Worm (Caenorhabditis elegans): ENCODE data around the gene got-2.2.
A peak's percentile ranks its signal among the peaks of the same experiment; 100 is the strongest.

Gene got-2.2

ce11 chrX:6291632-6292031, 50.8 kb downstream of the got-2.2 start, which contains the start of gene lev-9:
Gene lev-9, minus strand, starts transcription at chrX:6291732.
- TF ChIP-seq mdl-1 (tag; optimal IDR thresholded peaks at IDR 0.05) (no peak), pqm-1 (tag; optimal IDR thresholded peaks at IDR 0.05) (no peak), nhr-43 (tag; optimal IDR thresholded peaks at IDR 0.05; ENCODE audit: poor library complexity, severe bottlenecking) (no peak), nfya-1 (tag; optimal IDR thresholded peaks at IDR 0.05; ENCODE audit: insufficient read depth) (no peak), fkh-10 (GFP tag; optimal IDR thresholded peaks at IDR 0.05) (no peak), hmg-11 (tag; optimal IDR thresholded peaks at IDR 0.05) (no peak), ceh-9 (tag; optimal IDR thresholded peaks at IDR 0.05) (no peak), ZK546.5 (tag; optimal IDR thresholded peaks at IDR 0.05) (no peak), egl-27 (tag; optimal IDR thresholded peaks at IDR 0.05) (no peak), lsy-12 (tag; optimal IDR thresholded peaks at IDR 0.05) (no peak), nhr-237 (tag; optimal IDR thresholded peaks at IDR 0.05) (no peak), nhr-67 (tag; optimal IDR thresholded peaks at IDR 0.05) (no peak), aly-2 (tag; optimal IDR thresholded peaks at IDR 0.05) (no peak), unc-62 (GFP tag; optimal IDR thresholded peaks at IDR 0.05) (no peak), zag-1 (tag; optimal IDR thresholded peaks at IDR 0.05) (no peak), skn-1 (tag; optimal IDR thresholded peaks at IDR 0.05) (no peak), ztf-11 (tag; optimal IDR thresholded peaks at IDR 0.05) (no peak), daf-12 (tag; optimal IDR thresholded peaks at IDR 0.05) (no peak), jun-1 (tag; optimal IDR thresholded peaks at IDR 0.05) (no peak), eor-1 (tag; optimal IDR thresholded peaks at IDR 0.05) (no peak)

- no peak for TF ChIP-seq ztf-11 (tag; optimal IDR thresholded peaks at IDR 0.05)
- TF ChIP-seq nhr-43 (tag; optimal IDR thresholded peaks at IDR 0.05; ENCODE audit: poor library complexity, severe bottlenecking) = peak; percentile 49
- TF ChIP-seq nhr-23 (tag; optimal IDR thresholded peaks at IDR 0.05) = peak; percentile 59
- no peak for TF ChIP-seq fkh-10 (GFP tag; optimal IDR thresholded peaks at IDR 0.05)
- no peak for TF ChIP-seq nhr-76 (tag; optimal IDR thresholded peaks at IDR 0.05)
- peak; percentile 61 for TF ChIP-seq tbx-2 (tag; optimal IDR thresholded peaks at IDR 0.05)
- TF ChIP-seq ceh-16 (tag; optimal IDR thresholded peaks at IDR 0.05) = no peak
- no peak for TF ChIP-seq R02D3.7 (tag; optimal IDR thresholded peaks at IDR 0.05)
- TF ChIP-seq ceh-82 (tag; optimal IDR thresholded peaks at IDR 0.05) = no peak
- TF ChIP-seq lsy-12 (tag; optimal IDR thresholded peaks at IDR 0.05) = peak; percentile 42
- peak; percentile 57 for TF ChIP-seq nfya-1 (tag; optimal IDR thresholded peaks at IDR 0.05; ENCODE audit: insufficient read depth)
- peak; percentile 61 for TF ChIP-seq lin-39 (tag; optimal IDR thresholded peaks at IDR 0.05)
- TF ChIP-seq mml-1 (tag; optimal IDR thresholded peaks at IDR 0.05) = no peak
- TF ChIP-seq ama-1 (optimal IDR thresholded peaks at IDR 0.05) = no peak
- TF ChIP-seq pqm-1 (tag; optimal IDR thresholded peaks at IDR 0.05) = no peak
- peak; percentile 53 for TF ChIP-seq pha-4 (tag; optimal IDR thresholded peaks at IDR 0.05)
- TF ChIP-seq sea-2 (GFP tag; optimal IDR thresholded peaks at IDR 0.05) = no peak
- TF ChIP-seq daf-12 (tag; optimal IDR thresholded peaks at IDR 0.05) = no peak
- TF ChIP-seq nhr-67 (tag; optimal IDR thresholded peaks at IDR 0.05) = no peak
- no peak for TF ChIP-seq ztf-4 (tag; optimal IDR thresholded peaks at IDR 0.05)
- peak; percentile 1 for TF ChIP-seq egl-5 (tag; optimal IDR thresholded peaks at IDR 0.05)
- peak; percentile 12 for TF ChIP-seq ceh-28 (tag; optimal IDR thresholded peaks at IDR 0.05)
- no peak for TF ChIP-seq elt-1 (tag; optimal IDR thresholded peaks at IDR 0.05)
- peak; percentile 86 for TF ChIP-seq hmg-11 (tag; optimal IDR thresholded peaks at IDR 0.05)
- TF ChIP-seq nhr-25 (tag; optimal IDR thresholded peaks at IDR 0.05) = peak; percentile 18
- no peak for TF ChIP-seq skn-1 (tag; optimal IDR thresholded peaks at IDR 0.05)
- TF ChIP-seq nhr-77 (tag; optimal IDR thresholded peaks at IDR 0.05) = peak; percentile 62
- peak; percentile 35 for TF ChIP-seq jun-1 (tag; optimal IDR thresholded peaks at IDR 0.05)
- TF ChIP-seq elt-2 (tag; optimal IDR thresholded peaks at IDR 0.05) = peak; percentile 41
- TF ChIP-seq aly-2 (tag; optimal IDR thresholded peaks at IDR 0.05) = no peak
- TF ChIP-seq lin-15B (tag; optimal IDR thresholded peaks at IDR 0.05) = no peak
- TF ChIP-seq fos-1 (tag; optimal IDR thresholded peaks at IDR 0.05) = no peak
- TF ChIP-seq ZK546.5 (tag; optimal IDR thresholded peaks at IDR 0.05) = no peak
- no peak for TF ChIP-seq ceh-9 (tag; optimal IDR thresholded peaks at IDR 0.05)
- peak in 1 of 2 experiments; percentile 29 for TF ChIP-seq eor-1 (tag; optimal IDR thresholded peaks at IDR 0.05)
- no peak for TF ChIP-seq elt-3 (tag; optimal IDR thresholded peaks at IDR 0.05)
- TF ChIP-seq egl-27 (tag; optimal IDR thresholded peaks at IDR 0.05) = no peak
- no peak for TF ChIP-seq nhr-237 (tag; optimal IDR thresholded peaks at IDR 0.05)
- peak; percentile 9 for TF ChIP-seq snpc-4 (tag; optimal IDR thresholded peaks at IDR 0.05)
- no peak for TF ChIP-seq nhr-12 (tag; optimal IDR thresholded peaks at IDR 0.05)
- TF ChIP-seq zag-1 (tag; optimal IDR thresholded peaks at IDR 0.05) = no peak
- no peak for TF ChIP-seq unc-62 (GFP tag; optimal IDR thresholded peaks at IDR 0.05)
- no peak for TF ChIP-seq nhr-11 (tag; optimal IDR thresholded peaks at IDR 0.05)
- TF ChIP-seq mdl-1 (tag; optimal IDR thresholded peaks at IDR 0.05) = no peak
- TF ChIP-seq fkh-2 (tag; optimal IDR thresholded peaks at IDR 0.05) = no peak
- no peak for TF ChIP-seq unc-39 (tag; optimal IDR thresholded peaks at IDR 0.05)
- TF ChIP-seq nhr-28 (tag; optimal IDR thresholded peaks at IDR 0.05) = no peak
Measured at ce11 chrX:6292143-6292542, 51.4 kb downstream of the got-2.2 start.

All from whole organism, L3 larva.